Worm (Caenorhabditis elegans): ENCODE data around the gene Y48C3A.14.
A peak's percentile ranks its signal among the peaks of the same experiment; 100 is the strongest.

The Y48C3A.14 gene

ce11 chrII:13389461-13389860 lies at the start of gene Y48C3A.14:
Gene Y48C3A.14 (plus strand): TSS chrII:13389761.
- TF ChIP-seq tbx-2 (tag; optimal IDR thresholded peaks at IDR 0.05), result no peak
- TF ChIP-seq elt-3 (tag; optimal IDR thresholded peaks at IDR 0.05), result no peak
- TF ChIP-seq unc-62 (GFP tag; optimal IDR thresholded peaks at IDR 0.05), result no peak
- no peak for TF ChIP-seq zag-1 (tag; optimal IDR thresholded peaks at IDR 0.05)

- TF ChIP-seq nhr-76 (tag; optimal IDR thresholded peaks at IDR 0.05) (no peak), nhr-77 (tag; optimal IDR thresholded peaks at IDR 0.05) (no peak), ztf-4 (tag; optimal IDR thresholded peaks at IDR 0.05) (no peak), nhr-25 (tag; optimal IDR thresholded peaks at IDR 0.05) (no peak), egl-5 (tag; optimal IDR thresholded peaks at IDR 0.05) (no peak), snpc-4 (tag; optimal IDR thresholded peaks at IDR 0.05) (no peak), jun-1 (tag; optimal IDR thresholded peaks at IDR 0.05) (no peak), elt-1 (tag; optimal IDR thresholded peaks at IDR 0.05) (no peak), fos-1 (tag; optimal IDR thresholded peaks at IDR 0.05) (no peak), nhr-12 (tag; optimal IDR thresholded peaks at IDR 0.05) (no peak), fkh-2 (tag; optimal IDR thresholded peaks at IDR 0.05) (no peak), lin-15B (tag; optimal IDR thresholded peaks at IDR 0.05) (no peak), nhr-43 (tag; optimal IDR thresholded peaks at IDR 0.05; ENCODE audit: poor library complexity, severe bottlenecking) (no peak), nhr-237 (tag; optimal IDR thresholded peaks at IDR 0.05) (no peak), sea-2 (GFP tag; optimal IDR thresholded peaks at IDR 0.05) (no peak)
Observed at ce11 chrII:13339984-13340383, 49.6 kb upstream of the Y48C3A.14 start.

- TF ChIP-seq lin-15B (tag; optimal IDR thresholded peaks at IDR 0.05), result no peak
- no peak for TF ChIP-seq elt-2 (tag; optimal IDR thresholded peaks at IDR 0.05)
- TF ChIP-seq nhr-25 (tag; optimal IDR thresholded peaks at IDR 0.05), result no peak
- no peak for TF ChIP-seq fkh-2 (tag; optimal IDR thresholded peaks at IDR 0.05)
- no peak for TF ChIP-seq sea-2 (GFP tag; optimal IDR thresholded peaks at IDR 0.05)
- TF ChIP-seq R02D3.7 (tag; optimal IDR thresholded peaks at IDR 0.05), result no peak
- no peak for TF ChIP-seq nhr-43 (tag; optimal IDR thresholded peaks at IDR 0.05; ENCODE audit: poor library complexity, severe bottlenecking)
Observed at ce11 chrII:13341320-13341719, 48.2 kb upstream of the Y48C3A.14 start.

DNA sequence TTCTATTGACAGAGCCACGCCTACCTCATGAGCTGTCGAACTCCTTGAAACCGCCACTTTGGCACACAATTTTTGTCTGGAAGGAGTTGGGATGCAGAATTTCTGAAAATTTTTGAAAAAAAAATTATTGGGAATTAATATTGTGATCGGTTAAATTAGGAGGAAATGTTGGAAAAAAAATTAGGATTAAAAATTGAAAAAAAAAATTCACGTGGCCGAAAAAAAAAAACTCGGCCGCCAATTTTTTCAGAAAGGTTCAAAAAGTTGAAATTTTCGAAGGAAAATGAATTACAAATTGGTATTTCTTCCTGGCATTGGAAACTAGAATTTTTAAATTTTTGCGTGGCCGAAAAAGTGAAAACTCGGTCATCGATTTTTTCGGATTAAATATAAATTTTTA lies 33.5 kb upstream of the Y48C3A.14 start, which contains the start of gene dmsr-3:
Gene dmsr-3 (minus strand): TSS at position 101 of the 400 bp plus-strand sequence.
- TF ChIP-seq elt-1 (tag; optimal IDR thresholded peaks at IDR 0.05), result no peak
- TF ChIP-seq nhr-28 (tag; optimal IDR thresholded peaks at IDR 0.05), result no peak
- TF ChIP-seq ceh-9 (tag; optimal IDR thresholded peaks at IDR 0.05), result no peak
- TF ChIP-seq lsy-12 (tag; optimal IDR thresholded peaks at IDR 0.05), result no peak
- no peak for TF ChIP-seq nhr-12 (tag; optimal IDR thresholded peaks at IDR 0.05)
- TF ChIP-seq daf-12 (tag; optimal IDR thresholded peaks at IDR 0.05), result no peak
- TF ChIP-seq ztf-11 (tag; optimal IDR thresholded peaks at IDR 0.05), result no peak
- TF ChIP-seq sea-2 (GFP tag; optimal IDR thresholded peaks at IDR 0.05), result no peak
- no peak for TF ChIP-seq nfya-1 (tag; optimal IDR thresholded peaks at IDR 0.05; ENCODE audit: insufficient read depth)
- TF ChIP-seq unc-62 (GFP tag; optimal IDR thresholded peaks at IDR 0.05), result no peak
- no peak for TF ChIP-seq tbx-2 (tag; optimal IDR thresholded peaks at IDR 0.05)
- TF ChIP-seq nhr-43 (tag; optimal IDR thresholded peaks at IDR 0.05; ENCODE audit: poor library complexity, severe bottlenecking), result no peak

- TF ChIP-seq fkh-10 (GFP tag; optimal IDR thresholded peaks at IDR 0.05) (no peak), elt-1 (tag; optimal IDR thresholded peaks at IDR 0.05) (no peak), egl-5 (tag; optimal IDR thresholded peaks at IDR 0.05) (no peak), nhr-11 (tag; optimal IDR thresholded peaks at IDR 0.05) (no peak), ceh-9 (tag; optimal IDR thresholded peaks at IDR 0.05) (no peak), fkh-2 (tag; optimal IDR thresholded peaks at IDR 0.05) (no peak), hmg-11 (tag; optimal IDR thresholded peaks at IDR 0.05) (no peak), nfya-1 (tag; optimal IDR thresholded peaks at IDR 0.05; ENCODE audit: insufficient read depth) (no peak), sea-2 (GFP tag; optimal IDR thresholded peaks at IDR 0.05) (no peak), pqm-1 (tag; optimal IDR thresholded peaks at IDR 0.05) (no peak), nhr-25 (tag; optimal IDR thresholded peaks at IDR 0.05) (no peak)
Observed at ce11 chrII:13367784-13368183, 21.8 kb upstream of the Y48C3A.14 start.

DNA sequence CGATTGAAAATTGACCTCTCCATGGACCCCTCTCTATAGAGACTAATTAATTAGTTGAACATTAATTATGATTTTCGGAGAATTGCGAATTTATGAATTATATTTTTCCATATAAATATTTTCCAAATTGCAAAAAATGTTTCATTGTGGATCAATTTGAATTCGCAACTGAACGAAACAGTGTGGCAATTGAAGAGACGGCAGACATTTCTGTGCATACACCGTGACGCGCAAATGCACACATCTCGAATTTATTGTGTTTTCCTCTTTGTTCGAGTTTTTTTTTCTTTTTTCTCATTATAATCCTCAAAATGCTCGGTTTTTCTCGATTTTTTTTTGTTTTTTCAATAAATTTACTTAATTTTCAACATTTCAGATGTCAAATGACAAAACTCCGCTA lies 20.3 kb upstream of the Y48C3A.14 start, which contains the start of gene Y48C3A.20:
Gene Y48C3A.20 (plus strand): TSS at position 377 of the 400 bp plus-strand sequence.
- TF ChIP-seq nhr-76 (tag; optimal IDR thresholded peaks at IDR 0.05) (no peak), ceh-9 (tag; optimal IDR thresholded peaks at IDR 0.05) (no peak), tbx-2 (tag; optimal IDR thresholded peaks at IDR 0.05) (no peak), zag-1 (tag; optimal IDR thresholded peaks at IDR 0.05) (no peak), ceh-16 (tag; optimal IDR thresholded peaks at IDR 0.05) (no peak), fos-1 (tag; optimal IDR thresholded peaks at IDR 0.05) (no peak), snpc-4 (tag; optimal IDR thresholded peaks at IDR 0.05) (peak; percentile 72), nhr-11 (tag; optimal IDR thresholded peaks at IDR 0.05) (no peak), nhr-23 (tag; optimal IDR thresholded peaks at IDR 0.05) (peak; percentile 62), hmg-11 (tag; optimal IDR thresholded peaks at IDR 0.05) (peak; percentile 74), nhr-237 (tag; optimal IDR thresholded peaks at IDR 0.05) (no peak), lin-15B (tag; optimal IDR thresholded peaks at IDR 0.05) (peak; percentile 54), aly-2 (tag; optimal IDR thresholded peaks at IDR 0.05) (no peak), egl-5 (tag; optimal IDR thresholded peaks at IDR 0.05) (peak; percentile 58), nfya-1 (tag; optimal IDR thresholded peaks at IDR 0.05; ENCODE audit: insufficient read depth) (peak; percentile 76), sea-2 (GFP tag; optimal IDR thresholded peaks at IDR 0.05) (no peak), lsy-12 (tag; optimal IDR thresholded peaks at IDR 0.05) (no peak), elt-2 (tag; optimal IDR thresholded peaks at IDR 0.05) (no peak), elt-1 (tag; optimal IDR thresholded peaks at IDR 0.05) (no peak), eor-1 (tag; optimal IDR thresholded peaks at IDR 0.05) (peak in 1 of 2 experiments; percentile 40), skn-1 (tag; optimal IDR thresholded peaks at IDR 0.05) (peak; percentile 36), fkh-10 (GFP tag; optimal IDR thresholded peaks at IDR 0.05) (no peak), daf-12 (tag; optimal IDR thresholded peaks at IDR 0.05) (no peak), nhr-12 (tag; optimal IDR thresholded peaks at IDR 0.05) (no peak), nhr-43 (tag; optimal IDR thresholded peaks at IDR 0.05; ENCODE audit: poor library complexity, severe bottlenecking) (no peak), egl-27 (tag; optimal IDR thresholded peaks at IDR 0.05) (no peak), ama-1 (optimal IDR thresholded peaks at IDR 0.05) (no peak)

Measured in whole organism, L3 larva.